Worm (Caenorhabditis elegans) whole organism, midembryonic: ENCODE results near the gene prdx-2.

Experiments used
- T22C8.4 ChIP-seq: fragments of 200-800 bp; sonication (Bioruptor generic); IDR thresholded peaks from 2 replicates; pipeline ENCODE4 v1.3.6; 2022; ENCODE audit warnings: missing genetic modification characterization, missing compliant biosample characterization
- flt-1 ChIP-seq: fragments of 200-800 bp; sonication (Bioruptor generic); IDR thresholded peaks from 2 replicates; pipeline ENCODE4 v1.3.6; 2022; ENCODE audit warnings: missing genetic modification characterization, missing compliant biosample characterization
- klf-2 ChIP-seq: fragments of 200-800 bp; sonication (Bioruptor generic); conservative IDR thresholded peaks from 2 replicates; pipeline ENCODE4 v1.3.6; 2022; ENCODE audit warnings: missing genetic modification reagents, missing genetic modification characterization, missing compliant biosample characterization
- med-1 ChIP-seq: sonication (generic microtip); optimal IDR thresholded peaks from 2 replicates; lab custom pipeline; 2017; ENCODE audit warnings: missing genetic modification characterization, mild to moderate bottlenecking, missing compliant biosample characterization, antibody characterized with exemption, missing genetic modification reagents; ENCODE audit not compliant: insufficient read depth
- ref-1 ChIP-seq: fragments of 200-800 bp; sonication (Bioruptor generic); conservative IDR thresholded peaks from 2 replicates; pipeline ENCODE4 v1.3.6; 2022; ENCODE audit warnings: missing genetic modification reagents, missing genetic modification characterization, missing compliant biosample characterization
- tab-1 ChIP-seq: fragments of 200-800 bp; sonication (Bioruptor generic); IDR thresholded peaks from 2 replicates; pipeline ENCODE4 v1.3.6; 2022; ENCODE audit warnings: missing genetic modification characterization, missing compliant biosample characterization
- ztf-23 ChIP-seq: fragments of 200-800 bp; sonication (Bioruptor generic); IDR thresholded peaks from 2 replicates; pipeline ENCODE4 v1.3.6; 2022; ENCODE audit warnings: missing genetic modification reagents, missing genetic modification characterization, missing compliant biosample characterization
- ztf-29 ChIP-seq: fragments of 200-800 bp; sonication (Bioruptor generic); IDR thresholded peaks from 2 replicates; pipeline ENCODE4 v1.3.6; 2022; ENCODE audit warnings: missing genetic modification reagents, missing genetic modification characterization, missing compliant biosample characterization

- no peak for TF ChIP-seq flt-1 (GFP tag; lab: Robert Waterston, UW)
- TF ChIP-seq ztf-23, result no peak
- no peak for TF ChIP-seq T22C8.4 (GFP tag; lab: Robert Waterston, UW)
- TF ChIP-seq med-1 (GFP tag; lab: Kevin White, UChicago), result no peak
- no peak for TF ChIP-seq ztf-29 (GFP tag; lab: Robert Waterston, UW)
- no peak for TF ChIP-seq klf-2 (GFP tag; lab: Robert Waterston, UW)
- no peak for TF ChIP-seq ref-1
- no peak for TF ChIP-seq tab-1 (GFP tag; lab: Robert Waterston, UW)
Measured at ce11 chrII:5342412-5342811, 35.6 kb upstream of the prdx-2 start.
